In genomic region chrX:18506639-18507528, dm6 we compare ENCODE assay signal across 1 fruit fly cellular context.
A peak's percentile ranks its signal among the peaks of the same experiment; 100 is the strongest.
TF ChIP-seq lines count a peak whose summit lies in the region.

No protein-coding gene starts in this region.

TF ChIP-seq in whole organism, embryonic, 481 proteins besides CTCF, POLR2A, EP300 and RAD21 (continued from another document and continues in another):
- TF ChIP-seq kni (GFP tag; optimal IDR thresholded peaks at IDR 0.05; lab: Kevin White, UChicago) (no peak), Dp (GFP tag; optimal IDR thresholded peaks at IDR 0.05; lab: Kevin White, UChicago) (no peak), tup (GFP tag; optimal IDR thresholded peaks at IDR 0.05; lab: Kevin White, UChicago) (peak; percentile 16), Myb (GFP tag; optimal IDR thresholded peaks at IDR 0.05; lab: Kevin White, UChicago) (peak; percentile 49), pho (GFP tag; optimal IDR thresholded peaks at IDR 0.05; lab: Kevin White, UChicago) (peak; percentile 47), Pdp1 (GFP tag; optimal IDR thresholded peaks at IDR 0.05; lab: Kevin White, UChicago) (peak; percentile 75 to 82), fd102C (GFP tag; optimal IDR thresholded peaks at IDR 0.05; lab: Kevin White, UChicago) (no peak), CG10565 (GFP tag; optimal IDR thresholded peaks at IDR 0.05; lab: Kevin White, UChicago) (peak; percentile 38), insv (GFP tag; optimal IDR thresholded peaks at IDR 0.05; lab: Kevin White, UChicago) (no peak), CG10979 (tag; optimal IDR thresholded peaks at IDR 0.05; lab: Kevin White, UChicago) (peak; percentile 79), toy (GFP tag; IDR thresholded peaks at IDR 0.05; lab: Robert Waterston, UW) (0 out of 2 replicates have a peak, but pooled peaks have one; percentile 15), Dek (tag; optimal IDR thresholded peaks at IDR 0.05; lab: Kevin White, UChicago) (peak; percentile 28), Mes4 (GFP tag; optimal IDR thresholded peaks at IDR 0.05; lab: Kevin White, UChicago) (peak; percentile 71), Stat92E (GFP tag; optimal IDR thresholded peaks at IDR 0.05; lab: Kevin White, UChicago) (no peak), Bdp1 (GFP tag; optimal IDR thresholded peaks at IDR 0.05; lab: Kevin White, UChicago) (peak; percentile 26), fd96Cb (tag; optimal IDR thresholded peaks at IDR 0.05; lab: Kevin White, UChicago) (peak; percentile 72), onecut (GFP tag; IDR thresholded peaks at IDR 0.05; lab: Robert Waterston, UW) (peak; percentile 79), CG15514 (GFP tag; optimal IDR thresholded peaks at IDR 0.05; lab: Kevin White, UChicago) (peak; percentile 74), schlank (tag; optimal IDR thresholded peaks at IDR 0.05; lab: Kevin White, UChicago) (no peak), CG3065 (GFP tag; optimal IDR thresholded peaks at IDR 0.05; lab: Kevin White, UChicago) (peak; percentile 2), H15 (GFP tag; IDR thresholded peaks at IDR 0.05; lab: Robert Waterston, UW) (peak; percentile 58; the same call in 1 of the 3 replicates), unc-4 (GFP tag; IDR thresholded peaks at IDR 0.05; lab: Robert Waterston, UW; ENCODE audit: partially characterized antibody) (no peak), hb (GFP tag; IDR thresholded peaks at IDR 0.05; lab: Robert Waterston, UW; ENCODE audit: partially characterized antibody) (no peak), az2 (GFP tag; optimal IDR thresholded peaks at IDR 0.05; lab: Kevin White, UChicago) (peak; percentile 79), CG14050 (GFP tag; IDR thresholded peaks at IDR 0.05; lab: Robert Waterston, UW) (peak; percentile 70), CG17361 (GFP tag; IDR thresholded peaks at IDR 0.05; lab: Robert Waterston, UW) (peak; percentile 81), CG12391 (tag; optimal IDR thresholded peaks at IDR 0.05; lab: Kevin White, UChicago) (peak; percentile 78), CG14441 (GFP tag; IDR thresholded peaks at IDR 0.05; lab: Robert Waterston, UW) (peak; percentile 84), CG2202 (tag; optimal IDR thresholded peaks at IDR 0.05; lab: Kevin White, UChicago) (peak; percentile 52), bab2 (GFP tag; optimal IDR thresholded peaks at IDR 0.05; lab: Kevin White, UChicago) (peak; percentile 78), CrebB (tag; optimal IDR thresholded peaks at IDR 0.05; lab: Kevin White, UChicago) (peak; percentile 7), CG15696 (tag; optimal IDR thresholded peaks at IDR 0.05; lab: Kevin White, UChicago) (peak; percentile 9), Ada2b (GFP tag; IDR thresholded peaks at IDR 0.05; lab: Robert Waterston, UW) (peak; percentile 87), CG15269 (tag; optimal IDR thresholded peaks at IDR 0.05; lab: Kevin White, UChicago) (peak; percentile 65), fu2 (GFP tag; optimal IDR thresholded peaks at IDR 0.05; lab: Kevin White, UChicago) (peak; percentile 46), NC2α (GFP tag; optimal IDR thresholded peaks at IDR 0.05; lab: Kevin White, UChicago) (peak; percentile 34), CG17912 (GFP tag; optimal IDR thresholded peaks at IDR 0.05; lab: Kevin White, UChicago) (no peak), CG4404 (GFP tag; IDR thresholded peaks at IDR 0.05; lab: Robert Waterston, UW) (no peak), grn (GFP tag; optimal IDR thresholded peaks at IDR 0.05; lab: Kevin White, UChicago) (no peak), CG11723 (GFP tag; optimal IDR thresholded peaks at IDR 0.05; lab: Kevin White, UChicago) (peak; percentile 52), Dip2 (GFP tag; IDR thresholded peaks at IDR 0.05; lab: Robert Waterston, UW) (no peak), CG9609 (GFP tag; optimal IDR thresholded peaks at IDR 0.05; lab: Kevin White, UChicago) (peak; percentile 60), CG32772 (GFP tag; IDR thresholded peaks at IDR 0.05; lab: Robert Waterston, UW) (peak; percentile 70), CG8765 (GFP tag; IDR thresholded peaks at IDR 0.05; lab: Robert Waterston, UW) (peak; percentile 24; the same call in 1 of the 2 replicates), CG1233 (GFP tag; optimal IDR thresholded peaks at IDR 0.05; lab: Kevin White, UChicago) (peak; percentile 67), lov (optimal IDR thresholded peaks at IDR 0.05; lab: Kevin White, UChicago) (no peak), lov (GFP tag; IDR thresholded peaks at IDR 0.05; lab: Robert Waterston, UW) (peak; percentile 87), NK7.1 (GFP tag; optimal IDR thresholded peaks at IDR 0.05; lab: Kevin White, UChicago) (peak; percentile 75), CG12071 (GFP tag; optimal IDR thresholded peaks at IDR 0.05; lab: Kevin White, UChicago) (peak; percentile 80), cas (GFP tag; IDR thresholded peaks at IDR 0.05; lab: Robert Waterston, UW) (peak; percentile 40; the same call in 1 of the 2 replicates), Usf (GFP tag; optimal IDR thresholded peaks at IDR 0.05; lab: Kevin White, UChicago) (peak; percentile 32), otp (GFP tag; IDR thresholded peaks at IDR 0.05; lab: Robert Waterston, UW) (peak; percentile 88), MTF-1 (GFP tag; optimal IDR thresholded peaks at IDR 0.05; lab: Kevin White, UChicago; ENCODE audit: borderline replicate concordance) (peak; percentile 63), ftz-f1 (GFP tag; optimal IDR thresholded peaks at IDR 0.05; lab: Kevin White, UChicago) (no peak), lilli (GFP tag; optimal IDR thresholded peaks at IDR 0.05; lab: Kevin White, UChicago) (peak; percentile 81), CG3847 (GFP tag; IDR thresholded peaks at IDR 0.05; lab: Robert Waterston, UW) (peak; percentile 46; the same call in 1 of the 2 replicates), CG10147 (GFP tag; optimal IDR thresholded peaks at IDR 0.05; lab: Kevin White, UChicago) (peak; percentile 68), cad (GFP tag; optimal IDR thresholded peaks at IDR 0.05; lab: Kevin White, UChicago) (no peak), CG12769 (tag; optimal IDR thresholded peaks at IDR 0.05; lab: Kevin White, UChicago) (peak; percentile 61), CG4730 (GFP tag; IDR thresholded peaks at IDR 0.05; lab: Robert Waterston, UW) (peak; percentile 68), Doc3 (GFP tag; IDR thresholded peaks at IDR 0.05; lab: Robert Waterston, UW; ENCODE audit: partially characterized antibody) (no peak), Oaz (GFP tag; IDR thresholded peaks at IDR 0.05; lab: Robert Waterston, UW) (peak; percentile 51; the same call in 1 of the 2 replicates), Adf1 (GFP tag; IDR thresholded peaks at IDR 0.05; lab: Robert Waterston, UW) (peak; percentile 34; the same call in 1 of the 2 replicates), eyg (GFP tag; optimal IDR thresholded peaks at IDR 0.05; lab: Kevin White, UChicago) (peak; percentile 50), CG6272 (GFP tag; IDR thresholded peaks at IDR 0.05; lab: Robert Waterston, UW) (no peak), MBD-R2 (GFP tag; IDR thresholded peaks at IDR 0.05; lab: Robert Waterston, UW) (peak; percentile 53; the same call in 1 of the 2 replicates), peb (GFP tag; IDR thresholded peaks at IDR 0.05; lab: Robert Waterston, UW) (peak; percentile 65; the same call in 1 of the 2 replicates), CG5180 (GFP tag; optimal IDR thresholded peaks at IDR 0.05; lab: Kevin White, UChicago) (peak; percentile 99), croc (GFP tag; conservative IDR thresholded peaks at IDR 0.05; lab: Robert Waterston, UW) (peak; percentile 51; the same call in 2 of the 3 replicates), CG31388 (GFP tag; optimal IDR thresholded peaks at IDR 0.05; lab: Kevin White, UChicago) (no peak), CG10431 (GFP tag; optimal IDR thresholded peaks at IDR 0.05; lab: Kevin White, UChicago) (no peak), CG4854 (GFP tag; optimal IDR thresholded peaks at IDR 0.05; lab: Kevin White, UChicago) (peak; percentile 68), CG33557 (GFP tag; optimal IDR thresholded peaks at IDR 0.05; lab: Kevin White, UChicago) (no peak), Blimp-1 (GFP tag; optimal IDR thresholded peaks at IDR 0.05; lab: Kevin White, UChicago) (peak; percentile 79), ab (GFP tag; optimal IDR thresholded peaks at IDR 0.05; lab: Kevin White, UChicago) (no peak), Dll (GFP tag; IDR thresholded peaks at IDR 0.05; lab: Robert Waterston, UW; ENCODE audit: partially characterized antibody) (no peak), tll (GFP tag; optimal IDR thresholded peaks at IDR 0.05; lab: Kevin White, UChicago) (no peak), Atf6 (GFP tag; IDR thresholded peaks at IDR 0.05; lab: Robert Waterston, UW) (peak; percentile 88), phol (tag; optimal IDR thresholded peaks at IDR 0.05; lab: Kevin White, UChicago) (peak; percentile 79), sens (GFP tag; lab: Kevin White, UChicago) (peak; percentile 96), CG18262 (tag; optimal IDR thresholded peaks at IDR 0.05; lab: Kevin White, UChicago) (peak; percentile 78), Nf-YA (GFP tag; IDR thresholded peaks at IDR 0.05; lab: Robert Waterston, UW) (peak; percentile 42; the same call in 1 of the 2 replicates), sr (GFP tag; IDR thresholded peaks at IDR 0.05; lab: Robert Waterston, UW) (peak; percentile 72), Ravus (GFP tag; IDR thresholded peaks at IDR 0.05; lab: Robert Waterston, UW) (peak; percentile 48; the same call in 1 of the 2 replicates), Tbp (GFP tag; optimal IDR thresholded peaks at IDR 0.05; lab: Kevin White, UChicago) (peak; percentile 0), CG7786 (GFP tag; optimal IDR thresholded peaks at IDR 0.05; lab: Kevin White, UChicago) (peak; percentile 83), CG8281 (tag; optimal IDR thresholded peaks at IDR 0.05; lab: Kevin White, UChicago) (no peak), CG7963 (GFP tag; IDR thresholded peaks at IDR 0.05; lab: Robert Waterston, UW; ENCODE audit: partially characterized antibody) (no peak), kay (GFP tag; optimal IDR thresholded peaks at IDR 0.05; lab: Kevin White, UChicago) (peak; percentile 70), CG10366 (GFP tag; IDR thresholded peaks at IDR 0.05; lab: Robert Waterston, UW) (peak; percentile 74), NC2β (GFP tag; optimal IDR thresholded peaks at IDR 0.05; lab: Kevin White, UChicago) (peak; percentile 4), dimm (GFP tag; IDR thresholded peaks at IDR 0.05; lab: Robert Waterston, UW) (no peak), BEAF-32 (GFP tag; optimal IDR thresholded peaks at IDR 0.05; lab: Kevin White, UChicago) (no peak), Med (GFP tag; lab: Kevin White, UChicago) (peak; percentile 97), Ets97D (GFP tag; optimal IDR thresholded peaks at IDR 0.05; lab: Kevin White, UChicago) (peak; percentile 50), C15 (GFP tag; IDR thresholded peaks at IDR 0.05; lab: Robert Waterston, UW) (no peak), Side (GFP tag; optimal IDR thresholded peaks at IDR 0.05; lab: Kevin White, UChicago) (peak; percentile 75), psq (GFP tag; optimal IDR thresholded peaks at IDR 0.05; lab: Kevin White, UChicago) (peak; percentile 14), CG1602 (GFP tag; optimal IDR thresholded peaks at IDR 0.05; lab: Kevin White, UChicago) (peak; percentile 69), fd3F (GFP tag; optimal IDR thresholded peaks at IDR 0.05; lab: Kevin White, UChicago) (no peak), cato (GFP tag; optimal IDR thresholded peaks at IDR 0.05; lab: Kevin White, UChicago; ENCODE audit: borderline replicate concordance) (peak; percentile 62), tx (GFP tag; optimal IDR thresholded peaks at IDR 0.05; lab: Kevin White, UChicago) (peak; percentile 71), maf-S (GFP tag; optimal IDR thresholded peaks at IDR 0.05; lab: Kevin White, UChicago) (peak; percentile 66), CG1024 (GFP tag; IDR thresholded peaks at IDR 0.05; lab: Robert Waterston, UW) (peak; percentile 74), Gug (GFP tag; IDR thresholded peaks at IDR 0.05; lab: Robert Waterston, UW) (peak; percentile 71; the same call in 3 of the 4 replicates), Sox102F (GFP tag; optimal IDR thresholded peaks at IDR 0.05; lab: Kevin White, UChicago) (peak; percentile 79), crc (GFP tag; optimal IDR thresholded peaks at IDR 0.05; lab: Kevin White, UChicago) (peak; percentile 30), ewg (GFP tag; optimal IDR thresholded peaks at IDR 0.05; lab: Kevin White, UChicago) (peak; percentile 47), tio (GFP tag; optimal IDR thresholded peaks at IDR 0.05; lab: Kevin White, UChicago) (no peak), mld (GFP tag; IDR thresholded peaks at IDR 0.05; lab: Robert Waterston, UW; ENCODE audit: partially characterized antibody) (no peak), btn (GFP tag; optimal IDR thresholded peaks at IDR 0.05; lab: Kevin White, UChicago) (peak; percentile 74), chn (GFP tag; optimal IDR thresholded peaks at IDR 0.05; lab: Kevin White, UChicago) (peak; percentile 78), CG14860 (GFP tag; IDR thresholded peaks at IDR 0.05; lab: Robert Waterston, UW; ENCODE audit: partially characterized antibody) (no peak), hbn (GFP tag; IDR thresholded peaks at IDR 0.05; lab: Robert Waterston, UW; ENCODE audit: partially characterized antibody) (no peak), CG34224 (GFP tag; IDR thresholded peaks at IDR 0.05; lab: Robert Waterston, UW; ENCODE audit: partially characterized antibody) (no peak), CG10462 (GFP tag; optimal IDR thresholded peaks at IDR 0.05; lab: Kevin White, UChicago) (peak; percentile 49), CG4360 (GFP tag; IDR thresholded peaks at IDR 0.05; lab: Robert Waterston, UW) (peak; percentile 60), CG14965 (GFP tag; optimal IDR thresholded peaks at IDR 0.05; lab: Kevin White, UChicago; ENCODE audit: borderline replicate concordance) (peak; percentile 51), PHDP (tag; optimal IDR thresholded peaks at IDR 0.05; lab: Kevin White, UChicago) (peak; percentile 79), NFAT (GFP tag; IDR thresholded peaks at IDR 0.05; lab: Robert Waterston, UW) (peak; percentile 69), CG2199 (GFP tag; IDR thresholded peaks at IDR 0.05; lab: Robert Waterston, UW) (peak; percentile 77), wek (GFP tag; optimal IDR thresholded peaks at IDR 0.05; lab: Kevin White, UChicago) (peak; percentile 41), CG3838 (GFP tag; optimal IDR thresholded peaks at IDR 0.05; lab: Kevin White, UChicago) (no peak), aop (GFP tag; IDR thresholded peaks at IDR 0.05; lab: Robert Waterston, UW) (peak; percentile 34; the same call in 1 of the 2 replicates), Fer1 (GFP tag; optimal IDR thresholded peaks at IDR 0.05; lab: Kevin White, UChicago) (peak; percentile 72), GATAe (GFP tag; conservative IDR thresholded peaks at IDR 0.05; lab: Robert Waterston, UW) (no peak; the same call in 1 of the 2 replicates), Xbp1 (GFP tag; optimal IDR thresholded peaks at IDR 0.05; lab: Kevin White, UChicago) (peak; percentile 82), CG12744 (GFP tag; optimal IDR thresholded peaks at IDR 0.05; lab: Kevin White, UChicago) (peak; percentile 70), jing (GFP tag; optimal IDR thresholded peaks at IDR 0.05; lab: Kevin White, UChicago) (peak; percentile 31)
